Worm (Caenorhabditis elegans) whole organism, L1 larva: ENCODE results near the gene T05E12.6.
A peak's percentile ranks its signal among the peaks of the same experiment; 100 is the strongest.

Source experiments
- C04F5.9 ChIP-seq: sonication (generic microtip); optimal IDR thresholded peaks from 2 replicates; lab custom pipeline; 2016; ENCODE audit warnings: missing genetic modification characterization, missing compliant biosample characterization
- C16A3.4 ChIP-seq: fragments of 150-350 bp; optimal IDR thresholded peaks from 2 replicates; lab custom pipeline; 2014; ENCODE audit warnings: missing biosample characterization, missing genetic modification characterization
- C34B4.2 ChIP-seq: sonication (generic microtip); optimal IDR thresholded peaks from 2 replicates; lab custom pipeline; 2017; ENCODE audit warnings: mild to moderate bottlenecking, missing genetic modification characterization, missing compliant biosample characterization
- aly-2 ChIP-seq: fragments of 150-350 bp; optimal IDR thresholded peaks from 2 replicates; lab custom pipeline; 2014; ENCODE audit warnings: missing biosample characterization, missing genetic modification characterization
- ceh-90 ChIP-seq: sonication (generic microtip); optimal IDR thresholded peaks from 2 replicates; lab custom pipeline; 2016; ENCODE audit warnings: missing genetic modification characterization, missing compliant biosample characterization
- dpl-1 ChIP-seq, 3 experiments: fragments of 150-350 bp in 2 of 3; sonication (generic microtip) in 1 of 3; optimal IDR thresholded peaks; 2 replicates each; lab custom pipeline; 2014 to 2017; ENCODE audit warnings: missing biosample characterization in 3 of 3, missing genetic modification characterization in 3 of 3, missing genetic modification reagents in 3 of 3
- efl-1 ChIP-seq, 4 experiments: fragments of 150-350 bp; optimal IDR thresholded peaks in 3 of 4; peaks in 1 of 4; 1 replicate in 1 of 4; 2 replicates in 3 of 4; lab custom pipeline; 2014; ENCODE audit warnings: missing biosample characterization in 2 of 4, missing genetic modification characterization in 2 of 4, missing genetic modification reagents in 2 of 4
- egl-27 ChIP-seq, 2 experiments: fragments of 150-350 bp in 1 of 2; sonication (generic microtip); optimal IDR thresholded peaks; 3 replicates each; lab custom pipeline; 2017 to 2018; ENCODE audit warnings: missing biosample characterization in 2 of 2, missing genetic modification characterization in 2 of 2, missing genetic modification reagents in 2 of 2
- elt-3 ChIP-seq, 6 experiments: fragments of 150-350 bp in 1 of 6; sonication (generic microtip); optimal IDR thresholded peaks; 2 replicates each; lab custom pipeline; 2017 to 2018; ENCODE audit warnings: missing biosample characterization in 6 of 6, missing genetic modification characterization in 6 of 6, inconsistent platforms in 1 of 6
- ets-5 ChIP-seq: fragments of 200-800 bp; sonication (Bioruptor generic); IDR thresholded peaks from 2 replicates; pipeline ENCODE4 v1.3.6; 2022; ENCODE audit warnings: missing genetic modification characterization, missing compliant biosample characterization
- fkh-10 ChIP-seq: sonication (generic microtip); optimal IDR thresholded peaks from 2 replicates; lab custom pipeline; 2017; ENCODE audit warnings: missing biosample characterization, missing genetic modification reagents, missing genetic modification characterization
- fkh-4 ChIP-seq: sonication (generic microtip); optimal IDR thresholded peaks from 2 replicates; lab custom pipeline; 2016; ENCODE audit warnings: missing compliant biosample characterization, missing genetic modification characterization, borderline replicate concordance
- fkh-8 ChIP-seq: sonication (generic microtip); optimal IDR thresholded peaks from 2 replicates; lab custom pipeline; 2016; ENCODE audit warnings: mild to moderate bottlenecking, missing genetic modification characterization, missing compliant biosample characterization
- grh-1 ChIP-seq: fragments of 200-800 bp; sonication (Bioruptor generic); IDR thresholded peaks from 2 replicates; pipeline ENCODE4 v1.3.6; 2022; ENCODE audit warnings: missing genetic modification reagents, missing genetic modification characterization, missing compliant biosample characterization
- hlh-17 ChIP-seq: fragments of 200-800 bp; sonication (Bioruptor generic); optimal IDR thresholded peaks from 2 replicates; lab custom pipeline; 2018; ENCODE audit warnings: missing genetic modification characterization, mild to moderate bottlenecking, missing compliant biosample characterization, moderate library complexity, borderline replicate concordance
- hpl-2 ChIP-seq: fragments of 150-350 bp; optimal IDR thresholded peaks from 2 replicates; lab custom pipeline; 2014; ENCODE audit warnings: missing biosample characterization, missing genetic modification reagents, missing genetic modification characterization
- irx-1 ChIP-seq: sonication (generic microtip); optimal IDR thresholded peaks from 2 replicates; lab custom pipeline; 2016; ENCODE audit warnings: missing genetic modification characterization, missing compliant biosample characterization
- isw-1 ChIP-seq: fragments of 200-800 bp; sonication (Bioruptor generic); IDR thresholded peaks from 2 replicates; pipeline ENCODE4 v1.3.6; 2022; ENCODE audit warnings: missing genetic modification characterization, missing compliant biosample characterization
- lin-15B ChIP-seq: fragments of 150-350 bp; sonication (generic microtip); optimal IDR thresholded peaks from 3 replicates; lab custom pipeline; 2014; ENCODE audit warnings: missing biosample characterization, missing genetic modification characterization
- lin-35 ChIP-seq, 2 experiments: fragments of 150-350 bp; optimal IDR thresholded peaks; 2 replicates each; lab custom pipeline; 2014; ENCODE audit warnings: missing biosample characterization in 2 of 2, missing genetic modification characterization in 2 of 2, missing genetic modification reagents in 2 of 2
- lin-39 ChIP-seq: fragments of 150-350 bp; optimal IDR thresholded peaks from 2 replicates; lab custom pipeline; 2014; ENCODE audit warnings: missing biosample characterization, missing genetic modification reagents, missing genetic modification characterization
- lir-3 ChIP-seq: sonication (generic microtip); optimal IDR thresholded peaks from 2 replicates; lab custom pipeline; 2016; ENCODE audit warnings: mild to moderate bottlenecking, missing genetic modification characterization, moderate library complexity, missing compliant biosample characterization; ENCODE audit not compliant: poor library complexity
- lsy-2 ChIP-seq, 2 experiments: fragments of 150-350 bp; optimal IDR thresholded peaks; 2 replicates each; lab custom pipeline; 2014; ENCODE audit warnings: missing biosample characterization in 2 of 2, missing genetic modification characterization in 2 of 2
- nhr-237 ChIP-seq: fragments of 150-350 bp; optimal IDR thresholded peaks from 2 replicates; lab custom pipeline; 2014; ENCODE audit warnings: missing biosample characterization, missing genetic modification characterization
- nhr-71 ChIP-seq: sonication (generic microtip); optimal IDR thresholded peaks from 2 replicates; lab custom pipeline; 2016; ENCODE audit warnings: mild to moderate bottlenecking, missing genetic modification characterization, moderate library complexity, missing compliant biosample characterization
- nhr-84 ChIP-seq: sonication (generic microtip); optimal IDR thresholded peaks from 2 replicates; lab custom pipeline; 2017; ENCODE audit warnings: missing biosample characterization, missing genetic modification characterization
- nhr-90 ChIP-seq: sonication (generic microtip); optimal IDR thresholded peaks from 2 replicates; lab custom pipeline; 2016; ENCODE audit warnings: mild to moderate bottlenecking, missing genetic modification characterization, missing compliant biosample characterization; ENCODE audit not compliant: poor library complexity
- pax-3 ChIP-seq: fragments of 200-800 bp; sonication (Bioruptor generic); optimal IDR thresholded peaks from 2 replicates; lab custom pipeline; 2018; ENCODE audit warnings: mild to moderate bottlenecking, missing genetic modification characterization, moderate library complexity, missing compliant biosample characterization
- rnt-1 ChIP-seq: sonication (generic microtip); optimal IDR thresholded peaks from 2 replicates; lab custom pipeline; 2016; ENCODE audit warnings: mild to moderate bottlenecking, missing genetic modification characterization, moderate library complexity, missing compliant biosample characterization
- skn-1 ChIP-seq: fragments of 150-350 bp; optimal IDR thresholded peaks from 2 replicates; lab custom pipeline; 2014; ENCODE audit warnings: missing biosample characterization, missing genetic modification characterization
- snu-23 ChIP-seq: sonication (generic microtip); optimal IDR thresholded peaks from 2 replicates; lab custom pipeline; 2016; ENCODE audit warnings: missing genetic modification characterization, missing compliant biosample characterization
- sptf-1 ChIP-seq: fragments of 150-350 bp; optimal IDR thresholded peaks from 2 replicates; lab custom pipeline; 2014; ENCODE audit warnings: missing biosample characterization, missing genetic modification characterization
- swsn-7 ChIP-seq: sonication (generic microtip); optimal IDR thresholded peaks from 2 replicates; lab custom pipeline; 2016; ENCODE audit warnings: missing genetic modification characterization, missing compliant biosample characterization
- tlp-1 ChIP-seq: fragments of 150-350 bp; optimal IDR thresholded peaks from 2 replicates; lab custom pipeline; 2014; ENCODE audit warnings: missing biosample characterization, missing genetic modification characterization
- unc-62 ChIP-seq: fragments of 150-350 bp; optimal IDR thresholded peaks from 2 replicates; lab custom pipeline; 2014; ENCODE audit warnings: missing biosample characterization, missing genetic modification reagents, missing genetic modification characterization
- zip-4 ChIP-seq: fragments of 200-800 bp; sonication (Bioruptor generic); optimal IDR thresholded peaks from 2 replicates; lab custom pipeline; 2018; ENCODE audit warnings: mild to moderate bottlenecking, missing genetic modification characterization, moderate library complexity, missing compliant biosample characterization
- ztf-4 ChIP-seq: fragments of 150-350 bp; optimal IDR thresholded peaks from 2 replicates; lab custom pipeline; 2014; ENCODE audit warnings: missing biosample characterization, missing genetic modification characterization

T05E12.6 gene

ce11 chrV:17077889-17078288 lies 11.4 kb downstream of the T05E12.6 start, which contains the start of gene T05E12.3:
T05E12.3 (minus strand) TSS chrV:17077989.
- TF ChIP-seq ztf-4 (tag; lab: Kevin White, UChicago), result no peak
- TF ChIP-seq dpl-1 (GFP tag; optimal IDR thresholded peaks at IDR 0.05; lab: Kevin White, UChicago), result no peak
- no peak for TF ChIP-seq rnt-1 (tag; lab: Kevin White, UChicago)
- no peak for TF ChIP-seq fkh-4 (tag; lab: Kevin White, UChicago)
- no peak for TF ChIP-seq nhr-84 (tag; lab: Kevin White, UChicago)
- TF ChIP-seq unc-62 (GFP tag; lab: Kevin White, UChicago), result no peak
- TF ChIP-seq hlh-17 (GFP tag; lab: Kevin White, UChicago), result no peak
- TF ChIP-seq C34B4.2 (tag; lab: Kevin White, UChicago), result no peak
- no peak for TF ChIP-seq isw-1 (GFP tag; lab: Robert Waterston, UW)
- no peak for TF ChIP-seq snu-23 (GFP tag; lab: Kevin White, UChicago)
- TF ChIP-seq C16A3.4, result no peak
- TF ChIP-seq fkh-8 (tag; lab: Kevin White, UChicago), result no peak
- TF ChIP-seq nhr-71, result no peak
- TF ChIP-seq aly-2 (tag; lab: Kevin White, UChicago), result no peak
- TF ChIP-seq sptf-1, result no peak
- TF ChIP-seq hpl-2 (GFP tag; lab: Kevin White, UChicago), result no peak
- no peak for TF ChIP-seq tlp-1 (tag; lab: Kevin White, UChicago)
- no peak for TF ChIP-seq zip-4 (GFP tag; lab: Kevin White, UChicago)
- TF ChIP-seq lin-35 (GFP tag; optimal IDR thresholded peaks at IDR 0.05; lab: Kevin White, UChicago), result no peak

- TF ChIP-seq ztf-4 (tag; lab: Kevin White, UChicago) (no peak), lin-15B (tag; lab: Kevin White, UChicago) (no peak), ceh-90 (tag; lab: Kevin White, UChicago) (no peak), C34B4.2 (tag; lab: Kevin White, UChicago) (no peak), grh-1 (no peak), elt-3 (tag; optimal IDR thresholded peaks at IDR 0.05; lab: Kevin White, UChicago) (no peak), fkh-8 (tag; lab: Kevin White, UChicago) (no peak), sptf-1 (no peak), tlp-1 (tag; lab: Kevin White, UChicago) (no peak)
Measured at ce11 chrV:17075900-17076299, 13.3 kb downstream of the T05E12.6 start, which contains the start of gene str-125. str-125 (minus strand) TSS chrV:17076000.

- no peak for TF ChIP-seq skn-1 (tag; lab: Kevin White, UChicago)
- TF ChIP-seq lir-3 (tag; lab: Kevin White, UChicago), result no peak
- no peak for TF ChIP-seq C04F5.9 (tag; lab: Kevin White, UChicago)
- no peak for TF ChIP-seq nhr-90 (tag; lab: Kevin White, UChicago)
- no peak for TF ChIP-seq lsy-2 (tag; optimal IDR thresholded peaks at IDR 0.05; lab: Kevin White, UChicago)
- TF ChIP-seq nhr-237 (tag; lab: Kevin White, UChicago), result no peak
- TF ChIP-seq ets-5 (GFP tag; lab: Robert Waterston, UW), result no peak
- no peak for TF ChIP-seq irx-1
- TF ChIP-seq pax-3, result no peak
- TF ChIP-seq dpl-1 (GFP tag; optimal IDR thresholded peaks at IDR 0.05; lab: Kevin White, UChicago), result no peak
- TF ChIP-seq egl-27 (tag; optimal IDR thresholded peaks at IDR 0.05; lab: Kevin White, UChicago), result no peak
- no peak for TF ChIP-seq lin-39 (tag; lab: Kevin White, UChicago)
- TF ChIP-seq swsn-7 (tag; lab: Kevin White, UChicago), result no peak
- TF ChIP-seq fkh-10 (GFP tag; lab: Kevin White, UChicago), result no peak
Measured at ce11 chrV:17071578-17071977, 17.7 kb downstream of the T05E12.6 start, which contains the start of gene srbc-14. srbc-14 (minus strand) TSS chrV:17071678.

ce11 chrV:17068839-17069238 lies 20.4 kb downstream of the T05E12.6 start, which contains the start of gene T05E12.8:
T05E12.8 (plus strand) TSS chrV:17069139.
- TF ChIP-seq lin-15B (tag; lab: Kevin White, UChicago) (no peak), efl-1 (optimal IDR thresholded peaks at IDR 0.05; lab: Kevin White, UChicago) (no peak), efl-1 (GFP tag; optimal IDR thresholded peaks at IDR 0.05 in 1 of 2; lab: Kevin White, UChicago) (peak in 1 of 2 experiments; percentile 65)
